Worm (Caenorhabditis elegans) whole organism, late embryonic: ENCODE measurements around the gene del-10.

ENCODE experiments used
- C08G9.2 ChIP-seq: sonication (generic microtip); optimal IDR thresholded peaks from 2 replicates; lab custom pipeline; 2016; ENCODE audit warnings: mild to moderate bottlenecking, missing genetic modification characterization, moderate library complexity, missing compliant biosample characterization
- ama-1 ChIP-seq: fragments of 150-350 bp; optimal IDR thresholded peaks from 2 replicates; lab custom pipeline; 2014
- ceh-18 ChIP-seq: sonication (generic microtip); optimal IDR thresholded peaks from 2 replicates; lab custom pipeline; 2016; ENCODE audit warnings: missing genetic modification characterization, missing compliant biosample characterization
- ceh-30 ChIP-seq: fragments of 150-350 bp; optimal IDR thresholded peaks from 2 replicates; lab custom pipeline; 2014; ENCODE audit warnings: missing biosample characterization, missing genetic modification characterization
- ceh-31 ChIP-seq: sonication (generic microtip); optimal IDR thresholded peaks from 2 replicates; lab custom pipeline; 2016; ENCODE audit warnings: missing genetic modification characterization, missing compliant biosample characterization
- ceh-6 ChIP-seq: fragments of 200-800 bp; sonication (Bioruptor generic); optimal IDR thresholded peaks from 2 replicates; lab custom pipeline; 2018; ENCODE audit warnings: mild to moderate bottlenecking, missing genetic modification characterization, missing compliant biosample characterization
- dve-1 ChIP-seq: sonication (generic microtip); optimal IDR thresholded peaks from 2 replicates; lab custom pipeline; 2017; ENCODE audit warnings: antibody characterized with exemption, mild to moderate bottlenecking, missing genetic modification characterization, missing compliant biosample characterization
- odd-2 ChIP-seq: sonication (generic microtip); optimal IDR thresholded peaks from 2 replicates; lab custom pipeline; 2017; ENCODE audit warnings: antibody characterized with exemption, mild to moderate bottlenecking, missing genetic modification characterization, missing compliant biosample characterization
- pax-1 ChIP-seq: fragments of 150-350 bp; optimal IDR thresholded peaks from 2 replicates; lab custom pipeline; 2014; ENCODE audit warnings: missing biosample characterization, missing genetic modification characterization
- pqm-1 ChIP-seq: sonication (generic microtip); optimal IDR thresholded peaks from 2 replicates; lab custom pipeline; 2016; ENCODE audit warnings: missing genetic modification characterization, missing compliant biosample characterization
- rnt-1 ChIP-seq: sonication (generic microtip); optimal IDR thresholded peaks from 2 replicates; lab custom pipeline; 2016; ENCODE audit warnings: missing genetic modification characterization, missing compliant biosample characterization
- tbx-2 ChIP-seq: sonication (generic microtip); optimal IDR thresholded peaks from 2 replicates; lab custom pipeline; 2016; ENCODE audit warnings: missing genetic modification characterization, missing compliant biosample characterization
- unc-42 ChIP-seq: sonication (generic microtip); optimal IDR thresholded peaks from 2 replicates; lab custom pipeline; 2016; ENCODE audit warnings: missing genotype, missing genetic modification characterization, missing compliant biosample characterization

ce11 chrII:6519703-6520102 is 37.8 kb upstream of the del-10 start:
- TF ChIP-seq unc-42 (tag; lab: Kevin White, UChicago) (no peak), pqm-1 (tag; lab: Kevin White, UChicago) (no peak), ceh-18 (no peak), ceh-6 (GFP tag; lab: Kevin White, UChicago) (no peak), odd-2 (no peak), ceh-30 (tag; lab: Kevin White, UChicago) (no peak), ceh-31 (tag; lab: Kevin White, UChicago) (no peak), dve-1 (tag; lab: Kevin White, UChicago) (no peak), rnt-1 (no peak), C08G9.2 (tag; lab: Kevin White, UChicago) (no peak), ama-1 (lab: Kevin White, UChicago) (no peak), tbx-2 (tag; lab: Kevin White, UChicago) (no peak), pax-1 (tag; lab: Kevin White, UChicago) (no peak)
